Worm (Caenorhabditis elegans): Measurements from ENCODE around the gene ccch-2.
A peak's percentile ranks its signal among the peaks of the same experiment; 100 is the strongest.

DNA sequence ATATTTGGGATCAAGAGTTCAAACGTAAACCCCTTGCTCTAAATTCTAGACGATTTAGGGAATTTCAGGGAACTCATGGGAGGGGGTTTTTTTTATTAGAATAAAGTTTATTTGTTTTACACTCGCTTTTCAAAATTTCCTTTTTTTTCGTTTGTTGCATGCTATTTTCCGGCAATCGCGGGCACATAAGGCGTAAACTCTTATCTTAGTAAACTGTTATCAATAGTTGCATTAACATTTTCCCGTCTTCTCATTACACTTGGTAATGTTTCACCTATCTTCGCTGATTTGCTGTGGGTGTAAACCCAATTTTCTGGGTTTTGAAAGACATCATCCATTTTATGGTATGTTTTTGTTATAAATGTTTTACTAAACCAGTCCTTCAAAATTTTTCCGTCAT, 15.9 kb downstream of the ccch-2 start:
- TF ChIP-seq lir-3 (tag; optimal IDR thresholded peaks at IDR 0.05) (no peak), pqm-1 (tag; optimal IDR thresholded peaks at IDR 0.05) (peak; percentile 68), F44E2.7 (GFP tag; IDR thresholded peaks at IDR 0.05) (no peak), nhr-76 (tag; optimal IDR thresholded peaks at IDR 0.05) (no peak), hmg-1.1 (GFP tag; IDR thresholded peaks at IDR 0.05) (no peak), pha-4 (GFP tag; IDR thresholded peaks at IDR 0.05) (no peak), pha-4 (tag; optimal IDR thresholded peaks at IDR 0.05) (no peak), spr-3 (GFP tag; optimal IDR thresholded peaks at IDR 0.05) (no peak), zag-1 (tag; optimal IDR thresholded peaks at IDR 0.05) (no peak)
